Worm (Caenorhabditis elegans): ENCODE data around the gene R03H10.2.

ce11 chrII:4209071-4209747 lies 53.6 kb downstream of the R03H10.2 start, which contains the start of gene F31D5.6:
- TF ChIP-seq ceh-13 (GFP tag; optimal IDR thresholded peaks at IDR 0.05) (no peak), hmg-4 (GFP tag; optimal IDR thresholded peaks at IDR 0.05) (no peak)
